Worm (Caenorhabditis elegans) whole organism, L3 larva: ENCODE results near the gene F23F1.6.

Experiments
- R02D3.7 ChIP-seq: fragments of 150-350 bp; optimal IDR thresholded peaks from 2 replicates; lab custom pipeline; 2014; ENCODE audit warnings: missing biosample characterization, missing genetic modification characterization
- egl-27 ChIP-seq: sonication (generic microtip); optimal IDR thresholded peaks from 4 replicates; lab custom pipeline; 2017; ENCODE audit warnings: missing biosample characterization, missing genetic modification reagents, missing genetic modification characterization
- lin-15B ChIP-seq: fragments of 150-350 bp; optimal IDR thresholded peaks from 2 replicates; lab custom pipeline; 2014; ENCODE audit warnings: missing biosample characterization, missing genetic modification characterization
- skn-1 ChIP-seq: fragments of 150-350 bp; optimal IDR thresholded peaks from 2 replicates; lab custom pipeline; 2014; ENCODE audit warnings: missing biosample characterization, missing genetic modification characterization
- ztf-11 ChIP-seq: fragments of 150-350 bp; optimal IDR thresholded peaks from 2 replicates; lab custom pipeline; 2014; ENCODE audit warnings: missing biosample characterization, missing genetic modification characterization
- ztf-4 ChIP-seq: fragments of 150-350 bp; optimal IDR thresholded peaks from 2 replicates; lab custom pipeline; 2014; ENCODE audit warnings: missing biosample characterization, missing genetic modification characterization

ce11 chrII:50862-51261, 13.7 kb upstream of the F23F1.6 start:
- TF ChIP-seq ztf-11 (tag; lab: Kevin White, UChicago) (no peak), skn-1 (tag; lab: Kevin White, UChicago) (no peak), ztf-4 (tag; lab: Kevin White, UChicago) (no peak), egl-27 (tag; lab: Kevin White, UChicago) (no peak), R02D3.7 (no peak), lin-15B (tag; lab: Kevin White, UChicago) (no peak)
